Fruit fly (Drosophila melanogaster): Measurements from ENCODE around the gene mid.

The mid gene

dm6 chr2L:5433403-5434023 is 27.9 kb upstream of the mid start (continued):
- TF ChIP-seq Nf-YC (tag; optimal IDR thresholded peaks at IDR 0.05) (no peak), nerfin-1 (tag; optimal IDR thresholded peaks at IDR 0.05) (no peak), unpg (GFP tag; optimal IDR thresholded peaks at IDR 0.05) (no peak), Hmr (GFP tag; optimal IDR thresholded peaks at IDR 0.05) (no peak), Hr3 (GFP tag; optimal IDR thresholded peaks at IDR 0.05) (peak; percentile 0), CG17612 (GFP tag; IDR thresholded peaks at IDR 0.05) (no peak), CG5180 (GFP tag; optimal IDR thresholded peaks at IDR 0.05) (no peak), Ets65A (GFP tag) (no peak), lbe (GFP tag; optimal IDR thresholded peaks at IDR 0.05) (no peak), Ada2b (GFP tag; IDR thresholded peaks at IDR 0.05) (no peak), CG30020 (tag; optimal IDR thresholded peaks at IDR 0.05) (no peak), CG15073 (GFP tag; optimal IDR thresholded peaks at IDR 0.05) (no peak), z (GFP tag; IDR thresholded peaks at IDR 0.05) (no peak), CG13296 (GFP tag; optimal IDR thresholded peaks at IDR 0.05) (no peak), wek (GFP tag; optimal IDR thresholded peaks at IDR 0.05) (no peak), CG6254 (GFP tag; optimal IDR thresholded peaks at IDR 0.05) (no peak), dimm (GFP tag; IDR thresholded peaks at IDR 0.05) (no peak), Blimp-1 (GFP tag; optimal IDR thresholded peaks at IDR 0.05) (peak; percentile 33), CG4328 (GFP tag; optimal IDR thresholded peaks at IDR 0.05) (no peak), CG18619 (GFP tag; optimal IDR thresholded peaks at IDR 0.05) (no peak), Gsc (GFP tag; IDR thresholded peaks at IDR 0.05) (no peak), ATbp (GFP tag; optimal IDR thresholded peaks at IDR 0.05) (no peak), CG3726 (GFP tag; IDR thresholded peaks at IDR 0.05) (no peak), danr (GFP tag; IDR thresholded peaks at IDR 0.05) (no peak), CG11723 (GFP tag; optimal IDR thresholded peaks at IDR 0.05) (no peak), aop (GFP tag; IDR thresholded peaks at IDR 0.05) (no peak), CG10366 (GFP tag; IDR thresholded peaks at IDR 0.05) (no peak), tx (GFP tag; optimal IDR thresholded peaks at IDR 0.05) (no peak), CG33557 (GFP tag; optimal IDR thresholded peaks at IDR 0.05) (no peak), Usf (GFP tag; optimal IDR thresholded peaks at IDR 0.05) (no peak), CG30431 (GFP tag; optimal IDR thresholded peaks at IDR 0.05) (no peak), CG31224 (GFP tag; IDR thresholded peaks at IDR 0.05) (no peak), CG34422 (GFP tag; IDR thresholded peaks at IDR 0.05) (no peak), sim (GFP tag; IDR thresholded peaks at IDR 0.05) (no peak), CG30403 (GFP tag; optimal IDR thresholded peaks at IDR 0.05) (peak; percentile 23), ems (GFP tag; optimal IDR thresholded peaks at IDR 0.05) (no peak), gcm2 (GFP tag; optimal IDR thresholded peaks at IDR 0.05) (no peak), ato (GFP tag; IDR thresholded peaks at IDR 0.05; ENCODE audit: partially characterized antibody) (no peak), phol (tag; optimal IDR thresholded peaks at IDR 0.05) (peak; percentile 43), CG18476 (GFP tag; optimal IDR thresholded peaks at IDR 0.05) (no peak), Dip3 (GFP tag; optimal IDR thresholded peaks at IDR 0.05) (no peak), CG1024 (GFP tag; IDR thresholded peaks at IDR 0.05) (no peak), CTCF (GFP tag; optimal IDR thresholded peaks at IDR 0.05) (no peak), sc (optimal IDR thresholded peaks at IDR 0.05) (no peak), sc (GFP tag; optimal IDR thresholded peaks at IDR 0.05) (no peak), CG7556 (GFP tag; optimal IDR thresholded peaks at IDR 0.05) (peak; percentile 29), trh (GFP tag; optimal IDR thresholded peaks at IDR 0.05) (no peak), schlank (tag; optimal IDR thresholded peaks at IDR 0.05) (no peak), chinmo (GFP tag; IDR thresholded peaks at IDR 0.05; ENCODE audit: partially characterized antibody) (no peak), hkb (optimal IDR thresholded peaks at IDR 0.05) (no peak), hkb (GFP tag; IDR thresholded peaks at IDR 0.05) (peak; percentile 21; the same call in 1 of the 2 replicates), CG17568 (GFP tag; optimal IDR thresholded peaks at IDR 0.05) (no peak), luna (GFP tag; optimal IDR thresholded peaks at IDR 0.05) (no peak)

Data from whole organism, embryonic.